Fruit fly (Drosophila melanogaster): ENCODE results near the gene CG44198.
A peak's percentile ranks its signal among the peaks of the same experiment; 100 is the strongest.

CG44198 gene

dm6 chr2L:13072747-13073355 lies 46.1 kb downstream of the CG44198 start:
- TF ChIP-seq rn (GFP tag; IDR thresholded peaks at IDR 0.05) = no peak
- TF ChIP-seq CG15710 (tag; optimal IDR thresholded peaks at IDR 0.05) = peak; percentile 21
- no peak for TF ChIP-seq gl (tag; optimal IDR thresholded peaks at IDR 0.05)
- no peak for TF ChIP-seq D1 (tag; optimal IDR thresholded peaks at IDR 0.05)
- peak; percentile 51 for TF ChIP-seq Pif1A (GFP tag; optimal IDR thresholded peaks at IDR 0.05)
- peak; percentile 63 for TF ChIP-seq CG8159 (tag; optimal IDR thresholded peaks at IDR 0.05)
- TF ChIP-seq Snoo (tag; optimal IDR thresholded peaks at IDR 0.05) = peak; percentile 6
- TF ChIP-seq CG8301 (tag; optimal IDR thresholded peaks at IDR 0.05) = peak; percentile 39
- no peak for TF ChIP-seq CG32121 (GFP tag; IDR thresholded peaks at IDR 0.05)
- TF ChIP-seq Pif1B (GFP tag; optimal IDR thresholded peaks at IDR 0.05) = peak; percentile 26
- TF ChIP-seq CG4496 (GFP tag; IDR thresholded peaks at IDR 0.05) = 0 out of 3 replicates have a peak, but pooled peaks have one; percentile 45
- no peak for TF ChIP-seq CG13204 (GFP tag; optimal IDR thresholded peaks at IDR 0.05)
- no peak for TF ChIP-seq Ets98B (GFP tag; IDR thresholded peaks at IDR 0.05)
- peak; percentile 35 for TF ChIP-seq CG17806 (tag; optimal IDR thresholded peaks at IDR 0.05)
- TF ChIP-seq EcR (GFP tag; optimal IDR thresholded peaks at IDR 0.05) = no peak
- TF ChIP-seq fd96Ca (GFP tag; IDR thresholded peaks at IDR 0.05) = no peak
- TF ChIP-seq CG12605 (GFP tag; IDR thresholded peaks at IDR 0.05) = no peak
- no peak for TF ChIP-seq CG10348 (GFP tag; IDR thresholded peaks at IDR 0.05)
- TF ChIP-seq CG9948 (tag; optimal IDR thresholded peaks at IDR 0.05) = peak; percentile 46
- TF ChIP-seq CG34367 (tag; optimal IDR thresholded peaks at IDR 0.05) = peak; percentile 26
- TF ChIP-seq CG14655 (GFP tag; optimal IDR thresholded peaks at IDR 0.05) = peak; percentile 58

dm6 chr2L:13071290-13071689 lies 47.6 kb downstream of the CG44198 start:
- TF ChIP-seq CG8159 (tag; optimal IDR thresholded peaks at IDR 0.05) = peak; percentile 59
- TF ChIP-seq CG15710 (tag; optimal IDR thresholded peaks at IDR 0.05) = peak; percentile 61
- no peak for TF ChIP-seq Snoo (tag; optimal IDR thresholded peaks at IDR 0.05)
- TF ChIP-seq CG4496 (GFP tag; IDR thresholded peaks at IDR 0.05) = no peak
- TF ChIP-seq CG32121 (GFP tag; IDR thresholded peaks at IDR 0.05) = no peak
- TF ChIP-seq CG14655 (GFP tag; optimal IDR thresholded peaks at IDR 0.05) = peak; percentile 69
- TF ChIP-seq gl (tag; optimal IDR thresholded peaks at IDR 0.05) = no peak
- no peak for TF ChIP-seq CG10348 (GFP tag; IDR thresholded peaks at IDR 0.05)
- TF ChIP-seq CG9948 (tag; optimal IDR thresholded peaks at IDR 0.05) = peak; percentile 65
- peak; percentile 52 for TF ChIP-seq CG8301 (tag; optimal IDR thresholded peaks at IDR 0.05)
- TF ChIP-seq Pif1A (GFP tag; optimal IDR thresholded peaks at IDR 0.05) = peak; percentile 33
- no peak for TF ChIP-seq fd96Ca (GFP tag; IDR thresholded peaks at IDR 0.05)
- TF ChIP-seq rn (GFP tag; IDR thresholded peaks at IDR 0.05) = no peak
- peak; percentile 7 for TF ChIP-seq CG34367 (tag; optimal IDR thresholded peaks at IDR 0.05)
- no peak for TF ChIP-seq CG12605 (GFP tag; IDR thresholded peaks at IDR 0.05)
- peak; percentile 43 for TF ChIP-seq CG17806 (tag; optimal IDR thresholded peaks at IDR 0.05)
- TF ChIP-seq Ets98B (GFP tag; IDR thresholded peaks at IDR 0.05) = no peak
- TF ChIP-seq D1 (tag; optimal IDR thresholded peaks at IDR 0.05) = no peak

- TF ChIP-seq CG13204 (GFP tag; optimal IDR thresholded peaks at IDR 0.05) = no peak
- no peak for TF ChIP-seq CG8301 (tag; optimal IDR thresholded peaks at IDR 0.05)
- TF ChIP-seq Snoo (tag; optimal IDR thresholded peaks at IDR 0.05) = peak; percentile 14
Measured at dm6 chr2L:13069632-13070279, 49.2 kb downstream of the CG44198 start.

All from whole organism, pupa.